Fruit fly (Drosophila melanogaster) whole organism, wandering third instar larva: ENCODE data around the gene CG13039.

Experiments used
- Abd-B ChIP-seq: fragments of >200 bp; optimal IDR thresholded peaks from 2 replicates; lab custom pipeline; 2017; ENCODE audit warnings: missing biosample characterization, missing genetic modification characterization
- Hr78 ChIP-seq: fragments of >200 bp; optimal IDR thresholded peaks from 2 replicates; lab custom pipeline; 2017; ENCODE audit warnings: missing biosample characterization, missing genetic modification characterization
- Myc ChIP-seq: fragments of >200 bp; optimal IDR thresholded peaks from 2 replicates; lab custom pipeline; 2017
- N ChIP-seq: fragments of >200 bp; optimal IDR thresholded peaks from 2 replicates; lab custom pipeline; 2018; ENCODE audit warnings: missing biosample characterization, missing external identifiers, missing genetic modification characterization
- OdsH ChIP-seq: fragments of 200-800 bp; sonication (Bioruptor generic); optimal IDR thresholded peaks from 2 replicates; lab custom pipeline; 2016; ENCODE audit warnings: missing biosample characterization, mild to moderate bottlenecking, missing genetic modification characterization
- dl ChIP-seq, 2 experiments: fragments of 175-275, 200-275 bp in 1 of 2; fragments of 200-275 bp in 1 of 2; sonication (Bioruptor generic); optimal IDR thresholded peaks; lab custom pipeline; 2018; ENCODE audit warnings: mild to moderate bottlenecking in 2 of 2, missing biosample characterization in 2 of 2, missing genetic modification characterization in 2 of 2, moderate library complexity in 2 of 2; ENCODE audit not compliant: partially characterized antibody in 2 of 2, insufficient read depth in 1 of 2
- fru ChIP-seq: fragments of 200-800 bp; sonication (Bioruptor generic); optimal IDR thresholded peaks from 3 replicates; lab custom pipeline; 2016; ENCODE audit warnings: missing biosample characterization, mild to moderate bottlenecking, missing genetic modification characterization
- h ChIP-seq: fragments of 200-800 bp; sonication (Bioruptor generic); optimal IDR thresholded peaks from 3 replicates; lab custom pipeline; 2016; ENCODE audit warnings: missing biosample characterization, mild to moderate bottlenecking, missing genetic modification characterization
- jim ChIP-seq: fragments of 175-275, 200-325 bp; sonication (Bioruptor generic); optimal IDR thresholded peaks from 2 replicates; lab custom pipeline; 2016; ENCODE audit warnings: missing biosample characterization, mild to moderate bottlenecking, missing genetic modification characterization
- lola ChIP-seq: fragments of >200 bp; optimal IDR thresholded peaks from 2 replicates; lab custom pipeline; 2017; ENCODE audit warnings: missing biosample characterization, missing genetic modification characterization
- psq ChIP-seq: fragments of 200-800 bp; sonication (Bioruptor generic); optimal IDR thresholded peaks from 3 replicates; lab custom pipeline; 2017; ENCODE audit warnings: missing biosample characterization, mild to moderate bottlenecking, missing genetic modification characterization, moderate library complexity
- rgr ChIP-seq: fragments of 200-800 bp; sonication (Bioruptor generic); optimal IDR thresholded peaks from 3 replicates; lab custom pipeline; 2016; ENCODE audit warnings: missing biosample characterization, mild to moderate bottlenecking, missing genetic modification characterization
- sage ChIP-seq: fragments of 200-800 bp; sonication (Bioruptor generic); optimal IDR thresholded peaks from 2 replicates; lab custom pipeline; 2016; ENCODE audit warnings: missing biosample characterization, mild to moderate bottlenecking, missing genetic modification characterization
- usp ChIP-seq: fragments of >200 bp; optimal IDR thresholded peaks from 2 replicates; lab custom pipeline; 2017; ENCODE audit warnings: missing biosample characterization, missing genetic modification characterization

- TF ChIP-seq fru (GFP tag; lab: Kevin White, UChicago) (no peak), sage (GFP tag; lab: Kevin White, UChicago) (no peak), Hr78 (GFP tag; lab: Kevin White, UChicago) (no peak), rgr (no peak), h (no peak), lola (GFP tag; lab: Kevin White, UChicago) (no peak), usp (GFP tag; lab: Kevin White, UChicago) (no peak), N (GFP tag; lab: Kevin White, UChicago) (no peak), OdsH (no peak), jim (no peak), dl (GFP tag; optimal IDR thresholded peaks at IDR 0.05; lab: Kevin White, UChicago; ENCODE audit: insufficient read depth in 1 of 2, partially characterized antibody in 2 of 2) (no peak), psq (no peak), Myc (lab: Kevin White, UChicago) (no peak), Abd-B (GFP tag; lab: Kevin White, UChicago) (no peak)
Measured at dm6 chr3L:16357187-16357728, 30.7 kb upstream of the CG13039 start.
